Fruit fly (Drosophila melanogaster) whole organism, embryonic: ENCODE results near the gene Myo95E.

Experiments used
- B-H1 ChIP-seq: fragments of 200-800 bp; sonication (Bioruptor generic); IDR thresholded peaks from 3 replicates; pipeline ENCODE4 v1.3.6; 2022; ENCODE audit warnings: missing biosample characterization, missing genetic modification characterization
- CG10321 ChIP-seq: fragments of 200-800 bp; sonication (Bioruptor generic); IDR thresholded peaks from 2 replicates; pipeline ENCODE4 v1.3.6; 2022; ENCODE audit warnings: missing biosample characterization, missing genetic modification characterization
- CG11504 ChIP-seq: fragments of 200-800 bp; sonication (Bioruptor generic); optimal IDR thresholded peaks from 3 replicates; lab custom pipeline; 2019; ENCODE audit warnings: missing biosample characterization, mild to moderate bottlenecking, missing genetic modification characterization, moderate library complexity
- CG11723 ChIP-seq: fragments of 200-800 bp; sonication (Bioruptor generic); optimal IDR thresholded peaks from 2 replicates; lab custom pipeline; 2017; ENCODE audit warnings: missing biosample characterization, mild to moderate bottlenecking, missing genetic modification characterization
- CG12769 ChIP-seq: fragments of 200-800 bp; sonication (Bioruptor generic); optimal IDR thresholded peaks from 2 replicates; lab custom pipeline; 2019; ENCODE audit warnings: missing biosample characterization, mild to moderate bottlenecking, missing genetic modification characterization, moderate library complexity
- CG13424 ChIP-seq: fragments of 200-800 bp; sonication (Bioruptor generic); optimal IDR thresholded peaks from 2 replicates; lab custom pipeline; 2019; ENCODE audit warnings: missing biosample characterization, mild to moderate bottlenecking, missing genetic modification characterization, moderate library complexity
- CG1529 ChIP-seq: fragments of 200-800 bp; sonication (Bioruptor generic); optimal IDR thresholded peaks from 3 replicates; lab custom pipeline; 2018; ENCODE audit warnings: missing biosample characterization, missing genetic modification characterization
- CG16863 ChIP-seq: fragments of 200-800 bp; sonication (Bioruptor generic); optimal IDR thresholded peaks from 3 replicates; lab custom pipeline; 2016; ENCODE audit warnings: missing biosample characterization, missing genetic modification characterization
- CG2712 ChIP-seq: fragments of 200-800 bp; optimal IDR thresholded peaks from 3 replicates; lab custom pipeline; 2019; ENCODE audit warnings: missing biosample characterization, mild to moderate bottlenecking, missing genetic modification characterization, moderate library complexity
- CG34422 ChIP-seq: fragments of 200-800 bp; sonication (Bioruptor generic); IDR thresholded peaks from 3 replicates; pipeline ENCODE4 v1.3.6; 2022; ENCODE audit warnings: missing biosample characterization, missing genetic modification characterization
- CG7357 ChIP-seq: fragments of 200-800 bp; sonication (Bioruptor generic); IDR thresholded peaks from 3 replicates; pipeline ENCODE4 v1.3.6; 2022; ENCODE audit warnings: missing biosample characterization, missing genetic modification characterization
- CG7745 ChIP-seq: fragments of 200-800 bp; sonication (Bioruptor generic); optimal IDR thresholded peaks from 2 replicates; lab custom pipeline; 2018; ENCODE audit warnings: missing biosample characterization, mild to moderate bottlenecking, missing genetic modification characterization, moderate library complexity
- CG7786 ChIP-seq: fragments of 200-800 bp; sonication (Bioruptor generic); optimal IDR thresholded peaks from 2 replicates; lab custom pipeline; 2016; ENCODE audit warnings: missing biosample characterization, missing genetic modification characterization
- CG7839 ChIP-seq: fragments of 200-800 bp; sonication (Bioruptor generic); optimal IDR thresholded peaks from 3 replicates; lab custom pipeline; 2018; ENCODE audit warnings: missing biosample characterization, mild to moderate bottlenecking, missing genetic modification characterization, moderate library complexity
- CG9215 ChIP-seq: fragments of 200-800 bp; sonication (Bioruptor generic); IDR thresholded peaks from 2 replicates; pipeline ENCODE4 v1.3.6; 2022; ENCODE audit warnings: missing biosample characterization, missing genetic modification characterization
- Deaf1 ChIP-seq: fragments of 200-800 bp; optimal IDR thresholded peaks from 3 replicates; lab custom pipeline; 2019; ENCODE audit warnings: missing biosample characterization, mild to moderate bottlenecking, missing genetic modification characterization, moderate library complexity
- Eip74EF ChIP-seq, 2 experiments: fragments of 200-800 bp in 1 of 2; fragments of >200 bp in 1 of 2; sonication (Bioruptor generic) in 1 of 2; optimal IDR thresholded peaks; 2 replicates each; lab custom pipeline; 2017 to 2019; ENCODE audit warnings: missing biosample characterization in 2 of 2, missing genetic modification characterization in 2 of 2, mild to moderate bottlenecking in 1 of 2, moderate library complexity in 1 of 2
- Ets65A ChIP-seq: fragments of 200-800 bp; sonication (Bioruptor generic); peaks from one replicate; lab custom pipeline; 2016; ENCODE audit warnings: missing biosample characterization, missing genetic modification characterization
- Hr3 ChIP-seq: fragments of 200-800 bp; sonication (Bioruptor generic); optimal IDR thresholded peaks from 3 replicates; lab custom pipeline; 2016; ENCODE audit warnings: missing biosample characterization, missing genetic modification characterization
- Hr39 ChIP-seq: fragments of >200 bp; optimal IDR thresholded peaks from 2 replicates; lab custom pipeline; 2017
- Hsf ChIP-seq: fragments of 200-800 bp; sonication (Bioruptor generic); optimal IDR thresholded peaks from 3 replicates; lab custom pipeline; 2016; ENCODE audit warnings: missing biosample characterization, missing genetic modification characterization
- Nf-YB ChIP-seq: fragments of 200-800 bp; sonication (Bioruptor generic); optimal IDR thresholded peaks from 3 replicates; lab custom pipeline; 2019; ENCODE audit warnings: missing biosample characterization, mild to moderate bottlenecking, missing genetic modification characterization, moderate library complexity
- Sry-δ ChIP-seq: fragments of 200-800 bp; sonication (Bioruptor generic); optimal IDR thresholded peaks from 2 replicates; lab custom pipeline; 2016; ENCODE audit warnings: missing biosample characterization, missing genetic modification characterization
- TFAM ChIP-seq: fragments of 200-800 bp; sonication (Bioruptor generic); optimal IDR thresholded peaks from 2 replicates; lab custom pipeline; 2017; ENCODE audit warnings: missing biosample characterization, missing genetic modification characterization, inconsistent platforms
- Xrp1 ChIP-seq: fragments of 200-800 bp; sonication (Bioruptor generic); IDR thresholded peaks from 2 replicates; pipeline ENCODE4 v1.3.6; 2022; ENCODE audit warnings: missing biosample characterization, missing genetic modification characterization
- ac ChIP-seq: fragments of 200-800 bp; sonication (Bioruptor generic); optimal IDR thresholded peaks from 3 replicates; lab custom pipeline; 2017; ENCODE audit warnings: missing biosample characterization, mild to moderate bottlenecking, missing genetic modification characterization
- amos ChIP-seq: fragments of 200-800 bp; sonication (Bioruptor generic); IDR thresholded peaks from 2 replicates; pipeline ENCODE4 v1.3.6; 2022; ENCODE audit warnings: missing biosample characterization, missing genetic modification characterization; ENCODE audit not compliant: partially characterized antibody
- aop ChIP-seq: fragments of 200-800 bp; sonication (Bioruptor generic); IDR thresholded peaks from 2 replicates; pipeline ENCODE4 v1.3.6; 2022; ENCODE audit warnings: missing biosample characterization, missing genetic modification characterization
- bsh ChIP-seq, 2 experiments: fragments of 200-800 bp; sonication (Bioruptor generic); optimal IDR thresholded peaks; 2 replicates each; lab custom pipeline; 2017 to 2018; ENCODE audit warnings: mild to moderate bottlenecking in 2 of 2, missing biosample characterization in 2 of 2, missing genetic modification characterization in 2 of 2, moderate library complexity in 1 of 2
- cad ChIP-seq: fragments of >200 bp; optimal IDR thresholded peaks from 2 replicates; lab custom pipeline; 2017; ENCODE audit warnings: missing biosample characterization, missing genetic modification characterization
- cg ChIP-seq: fragments of 200-800 bp; sonication (Bioruptor generic); optimal IDR thresholded peaks from 3 replicates; lab custom pipeline; 2019; ENCODE audit warnings: missing biosample characterization, mild to moderate bottlenecking, missing genetic modification characterization, moderate library complexity
- crc ChIP-seq: fragments of 200-800 bp; sonication (Bioruptor generic); optimal IDR thresholded peaks from 2 replicates; lab custom pipeline; 2016; ENCODE audit warnings: missing biosample characterization, missing genetic modification characterization
- fd64A ChIP-seq: fragments of 200-800 bp; sonication (Bioruptor generic); optimal IDR thresholded peaks from 3 replicates; lab custom pipeline; 2018; ENCODE audit warnings: missing biosample characterization, mild to moderate bottlenecking, missing genetic modification characterization
- fd96Cb ChIP-seq: fragments of 200-800 bp; sonication (Bioruptor generic); optimal IDR thresholded peaks from 2 replicates; lab custom pipeline; 2018; ENCODE audit warnings: missing biosample characterization, mild to moderate bottlenecking, missing genetic modification characterization, moderate library complexity
- gem ChIP-seq: fragments of 200-800 bp; sonication (Bioruptor generic); optimal IDR thresholded peaks from 2 replicates; lab custom pipeline; 2019; ENCODE audit warnings: missing biosample characterization, mild to moderate bottlenecking, missing genetic modification characterization, moderate library complexity
- grn ChIP-seq: fragments of 200-800 bp; sonication (Bioruptor generic); optimal IDR thresholded peaks from 3 replicates; lab custom pipeline; 2017; ENCODE audit warnings: missing biosample characterization, missing genetic modification characterization
- gt ChIP-seq: fragments of 200-800 bp; sonication (Bioruptor generic); IDR thresholded peaks from 2 replicates; pipeline ENCODE4 v1.3.6; 2022; ENCODE audit warnings: missing biosample characterization, missing genetic modification characterization
- hbn ChIP-seq: fragments of 200-800 bp; sonication (Bioruptor generic); IDR thresholded peaks from 2 replicates; pipeline ENCODE4 v1.3.6; 2022; ENCODE audit warnings: missing biosample characterization, missing genetic modification characterization; ENCODE audit not compliant: partially characterized antibody
- jigr1 ChIP-seq: fragments of 200-800 bp; sonication (Bioruptor generic); IDR thresholded peaks from 3 replicates; pipeline ENCODE4 v1.3.6; 2022; ENCODE audit warnings: missing biosample characterization, missing genetic modification characterization
- lab ChIP-seq: fragments of 200-800 bp; sonication (Bioruptor generic); optimal IDR thresholded peaks from 3 replicates; lab custom pipeline; 2017; ENCODE audit warnings: missing biosample characterization, missing genetic modification characterization, mild to moderate bottlenecking, moderate library complexity, missing genetic modification reagents
- nmo ChIP-seq: fragments of 200-800 bp; sonication (Bioruptor generic); optimal IDR thresholded peaks from 2 replicates; lab custom pipeline; 2018; ENCODE audit warnings: missing biosample characterization, mild to moderate bottlenecking, missing genetic modification characterization, moderate library complexity
- oc ChIP-seq: fragments of 200-800 bp; sonication (Bioruptor generic); optimal IDR thresholded peaks from 2 replicates; lab custom pipeline; 2018; ENCODE audit warnings: missing biosample characterization, mild to moderate bottlenecking, missing genetic modification characterization, moderate library complexity
- onecut ChIP-seq: fragments of 200-800 bp; sonication (Bioruptor generic); IDR thresholded peaks from 2 replicates; pipeline ENCODE4 v1.3.6; 2022; ENCODE audit warnings: missing biosample characterization, missing genetic modification characterization
- pita ChIP-seq: fragments of 200-800 bp; sonication (Bioruptor generic); optimal IDR thresholded peaks from 2 replicates; lab custom pipeline; 2017; ENCODE audit warnings: missing biosample characterization, mild to moderate bottlenecking, missing genetic modification characterization
- run ChIP-seq: fragments of 200-800 bp; sonication (Bioruptor generic); optimal IDR thresholded peaks from 3 replicates; lab custom pipeline; 2018; ENCODE audit warnings: missing biosample characterization, mild to moderate bottlenecking, missing genetic modification characterization
- sc ChIP-seq, 3 experiments: fragments of >200 bp in 2 of 3; fragments of 200-800 bp in 1 of 3; sonication (Bioruptor generic) in 1 of 3; optimal IDR thresholded peaks; 2 replicates in 2 of 3; 3 replicates in 1 of 3; lab custom pipeline; 2017; ENCODE audit warnings: mild to moderate bottlenecking in 1 of 3, missing biosample characterization in 1 of 3, missing genetic modification characterization in 1 of 3, missing genetic modification reagents in 1 of 3
- scrt ChIP-seq: fragments of 200-800 bp; sonication (Bioruptor generic); optimal IDR thresholded peaks from 2 replicates; lab custom pipeline; 2018; ENCODE audit warnings: missing biosample characterization, mild to moderate bottlenecking, missing genetic modification characterization, moderate library complexity
- toy ChIP-seq: fragments of 200-800 bp; sonication (Bioruptor generic); IDR thresholded peaks from 2 replicates; pipeline ENCODE4 v1.3.6; 2022; ENCODE audit warnings: missing biosample characterization, missing genetic modification characterization
- unc-4 ChIP-seq: fragments of 200-800 bp; sonication (Bioruptor generic); IDR thresholded peaks from 2 replicates; pipeline ENCODE4 v1.3.6; 2022; ENCODE audit warnings: missing biosample characterization, missing genetic modification characterization; ENCODE audit not compliant: partially characterized antibody
- zen ChIP-seq: fragments of 200-800 bp; sonication (Bioruptor generic); optimal IDR thresholded peaks from 3 replicates; lab custom pipeline; 2018; ENCODE audit warnings: missing biosample characterization, mild to moderate bottlenecking, missing genetic modification characterization, moderate library complexity
- zfh1 ChIP-seq: fragments of 200-800 bp; sonication (Bioruptor generic); IDR thresholded peaks from 3 replicates; pipeline ENCODE4 v1.3.6; 2022; ENCODE audit warnings: missing biosample characterization, missing genetic modification characterization

Myo95E gene

DNA sequence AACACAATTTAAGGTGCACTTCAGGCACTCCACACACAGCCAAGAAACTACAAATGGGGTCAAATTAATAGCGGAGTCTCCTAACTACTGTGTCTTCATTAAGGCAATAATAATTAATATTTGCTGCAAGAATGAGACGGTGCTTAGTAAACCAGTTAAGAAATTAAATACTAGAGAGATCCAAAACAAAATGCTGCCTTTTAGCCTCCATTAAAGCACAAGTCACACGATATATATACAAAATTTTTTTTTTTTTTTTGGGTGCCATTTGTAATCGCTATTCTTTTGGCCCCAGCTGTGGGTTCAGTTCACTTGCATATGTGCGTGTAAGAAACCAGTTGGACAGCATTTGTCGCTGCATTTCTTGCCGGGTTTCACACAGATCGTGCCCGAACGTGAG lies 42.1 kb upstream of the Myo95E start (continued):
- TF ChIP-seq B-H1, result no peak
- TF ChIP-seq run (tag; lab: Kevin White, UChicago), result no peak
- TF ChIP-seq gem, result peak; percentile 53
- TF ChIP-seq oc (tag; lab: Kevin White, UChicago), result peak; percentile 33
- TF ChIP-seq TFAM (GFP tag; lab: Kevin White, UChicago), result no peak
- no peak for TF ChIP-seq CG10321 (GFP tag; lab: Robert Waterston, UW)
- TF ChIP-seq CG11723 (GFP tag; lab: Kevin White, UChicago), result no peak
- no peak for TF ChIP-seq lab (GFP tag; lab: Kevin White, UChicago)
- TF ChIP-seq CG7357 (GFP tag; lab: Robert Waterston, UW), result no peak
- no peak for TF ChIP-seq CG16863 (GFP tag; lab: Kevin White, UChicago)
- peak; percentile 19 to 67 for TF ChIP-seq bsh (GFP tag; optimal IDR thresholded peaks at IDR 0.05; lab: Kevin White, UChicago)
- TF ChIP-seq amos (GFP tag; lab: Robert Waterston, UW), result no peak
- TF ChIP-seq cad, result no peak
- no peak for TF ChIP-seq pita (GFP tag; lab: Kevin White, UChicago)
- no peak for TF ChIP-seq Hr39 (lab: Kevin White, UChicago)
- TF ChIP-seq onecut (GFP tag; lab: Robert Waterston, UW), result no peak
- TF ChIP-seq Xrp1 (GFP tag; lab: Robert Waterston, UW), result peak; percentile 53; the same call in 1 of the 2 replicates
- no peak for TF ChIP-seq scrt (GFP tag; lab: Kevin White, UChicago)
- TF ChIP-seq Eip74EF (GFP tag; optimal IDR thresholded peaks at IDR 0.05; lab: Kevin White, UChicago), result peak in 1 of 2 experiments; percentile 43
- no peak for TF ChIP-seq CG34422
- 0 out of 3 replicates have a peak, but pooled peaks have one; percentile 14 for TF ChIP-seq zfh1 (GFP tag; lab: Robert Waterston, UW)
- TF ChIP-seq CG12769 (tag; lab: Kevin White, UChicago), result no peak
- no peak for TF ChIP-seq Deaf1 (tag; lab: Kevin White, UChicago)
- no peak for TF ChIP-seq grn
- TF ChIP-seq aop, result no peak
- TF ChIP-seq jigr1 (GFP tag; lab: Robert Waterston, UW), result no peak
- no peak for TF ChIP-seq crc (GFP tag; lab: Kevin White, UChicago)
- TF ChIP-seq CG1529 (GFP tag; lab: Kevin White, UChicago), result no peak
- TF ChIP-seq unc-4 (GFP tag; lab: Robert Waterston, UW), result no peak
- TF ChIP-seq Hr3 (GFP tag; lab: Kevin White, UChicago), result peak; percentile 16
- no peak for TF ChIP-seq Ets65A (GFP tag; lab: Kevin White, UChicago)
- TF ChIP-seq CG9215 (GFP tag; lab: Robert Waterston, UW), result no peak
- no peak for TF ChIP-seq sc (optimal IDR thresholded peaks at IDR 0.05; lab: Kevin White, UChicago)
- TF ChIP-seq sc (GFP tag; optimal IDR thresholded peaks at IDR 0.05; lab: Kevin White, UChicago), result no peak
- no peak for TF ChIP-seq toy
- no peak for TF ChIP-seq gt (GFP tag; lab: Robert Waterston, UW)
- TF ChIP-seq hbn (GFP tag; lab: Robert Waterston, UW), result no peak
- TF ChIP-seq CG7745 (tag; lab: Kevin White, UChicago), result no peak
- TF ChIP-seq fd96Cb, result no peak
- no peak for TF ChIP-seq CG11504 (tag; lab: Kevin White, UChicago)
- no peak for TF ChIP-seq CG7839 (tag; lab: Kevin White, UChicago)
- TF ChIP-seq CG13424, result peak; percentile 43
- no peak for TF ChIP-seq CG7786
- TF ChIP-seq fd64A, result no peak
- TF ChIP-seq ac (GFP tag; lab: Kevin White, UChicago), result no peak
- TF ChIP-seq zen, result no peak
- TF ChIP-seq cg (GFP tag; lab: Kevin White, UChicago), result peak; percentile 9
- peak; percentile 47 for TF ChIP-seq CG2712 (tag; lab: Kevin White, UChicago)
- TF ChIP-seq Hsf, result peak; percentile 11
- TF ChIP-seq Nf-YB (GFP tag; lab: Kevin White, UChicago), result no peak
- no peak for TF ChIP-seq Sry-δ (GFP tag; lab: Kevin White, UChicago)
- TF ChIP-seq nmo (GFP tag; lab: Kevin White, UChicago), result peak; percentile 35
